Worm (Caenorhabditis elegans) whole organism, young adult: ENCODE results near the gene D2024.5.
A peak's percentile ranks its signal among the peaks of the same experiment; 100 is the strongest.
"Not testable (repeated sequence)": the region's sequence is repeated elsewhere in the genome, so short reads cannot be mapped to it uniquely, and the experiment has no call there.

Source experiments
- B0019.2 ChIP-seq: fragments of 200-800 bp; sonication (Bioruptor generic); conservative IDR thresholded peaks from 2 replicates; pipeline ENCODE4 v1.3.6; 2022; ENCODE audit warnings: missing genetic modification reagents, missing genetic modification characterization, missing compliant biosample characterization
- C06A6.2 ChIP-seq: fragments of 200-800 bp; sonication (Bioruptor generic); conservative IDR thresholded peaks from 2 replicates; pipeline ENCODE4 v1.3.6; 2022; ENCODE audit warnings: missing genetic modification characterization, missing compliant biosample characterization
- F10E7.11 ChIP-seq: sonication (generic microtip); optimal IDR thresholded peaks from 2 replicates; lab custom pipeline; 2017; ENCODE audit warnings: mild to moderate bottlenecking, missing genetic modification characterization, moderate library complexity, missing compliant biosample characterization
- F57C9.4 ChIP-seq: sonication (generic microtip); optimal IDR thresholded peaks from 2 replicates; lab custom pipeline; 2017; ENCODE audit warnings: mild to moderate bottlenecking, missing genetic modification characterization, missing compliant biosample characterization
- Y53F4B.3 ChIP-seq: fragments of 200-800 bp; sonication (Bioruptor generic); IDR thresholded peaks from 2 replicates; pipeline ENCODE4 v1.3.6; 2022; ENCODE audit warnings: missing genetic modification reagents, missing genetic modification characterization, missing compliant biosample characterization
- Y79H2A.3 ChIP-seq: fragments of 200-800 bp; sonication (Bioruptor generic); conservative IDR thresholded peaks from 2 replicates; pipeline ENCODE4 v1.3.6; 2022; ENCODE audit warnings: missing genetic modification reagents, missing genetic modification characterization, missing compliant biosample characterization
- ama-1 ChIP-seq, 3 experiments: fragments of 150-350 bp in 1 of 3; sonication (generic microtip) in 2 of 3; optimal IDR thresholded peaks; 2 replicates each; lab custom pipeline; 2014 to 2018; ENCODE audit warnings: missing biosample characterization in 2 of 3, missing genetic modification characterization in 2 of 3, missing genetic modification reagents in 2 of 3
- athp-1 ChIP-seq: sonication (generic microtip); optimal IDR thresholded peaks from 2 replicates; lab custom pipeline; 2017; ENCODE audit warnings: mild to moderate bottlenecking, missing genetic modification characterization, missing compliant biosample characterization
- attf-5 ChIP-seq: fragments of 200-800 bp; sonication (Bioruptor generic); optimal IDR thresholded peaks from 2 replicates; lab custom pipeline; 2018; ENCODE audit warnings: mild to moderate bottlenecking, missing genetic modification characterization, missing compliant biosample characterization
- bed-2 ChIP-seq: fragments of 200-800 bp; sonication (Bioruptor generic); IDR thresholded peaks from 2 replicates; pipeline ENCODE4 v1.3.6; 2022; ENCODE audit warnings: missing genetic modification reagents, missing genetic modification characterization, missing compliant biosample characterization
- ccch-3 ChIP-seq: fragments of 200-800 bp; sonication (Bioruptor generic); optimal IDR thresholded peaks from 2 replicates; lab custom pipeline; 2018; ENCODE audit warnings: mild to moderate bottlenecking, missing genetic modification characterization, missing compliant biosample characterization
- ceh-58 ChIP-seq: fragments of 200-800 bp; sonication (Bioruptor generic); IDR thresholded peaks from 2 replicates; pipeline ENCODE4 v1.3.6; 2022; ENCODE audit warnings: missing genetic modification characterization, missing compliant biosample characterization
- ceh-79 ChIP-seq: sonication (generic microtip); optimal IDR thresholded peaks from 2 replicates; lab custom pipeline; 2017; ENCODE audit warnings: mild to moderate bottlenecking, missing genetic modification characterization, missing compliant biosample characterization
- ceh-91 ChIP-seq: fragments of 200-800 bp; sonication (Bioruptor generic); IDR thresholded peaks from 2 replicates; pipeline ENCODE4 v1.3.6; 2022; ENCODE audit warnings: missing genetic modification reagents, missing genetic modification characterization, missing compliant biosample characterization
- chd-7 ChIP-seq: sonication (generic microtip); optimal IDR thresholded peaks from 2 replicates; lab custom pipeline; 2016; ENCODE audit warnings: mild to moderate bottlenecking, missing genetic modification characterization, moderate library complexity, missing compliant biosample characterization
- efl-1 ChIP-seq: fragments of 150-350 bp; optimal IDR thresholded peaks from 2 replicates; lab custom pipeline; 2014; ENCODE audit warnings: missing biosample characterization, missing genetic modification reagents, missing genetic modification characterization
- egl-44 ChIP-seq: fragments of 200-800 bp; sonication (Bioruptor generic); IDR thresholded peaks from 2 replicates; pipeline ENCODE4 v1.3.6; 2022; ENCODE audit warnings: missing genetic modification reagents, missing genetic modification characterization, missing compliant biosample characterization
- egrh-3 ChIP-seq: fragments of 200-800 bp; sonication (Bioruptor generic); IDR thresholded peaks from 2 replicates; pipeline ENCODE4 v1.3.6; 2022; ENCODE audit warnings: missing genetic modification reagents, missing genetic modification characterization, missing compliant biosample characterization
- ets-4 ChIP-seq: fragments of 200-800 bp; sonication (Bioruptor generic); optimal IDR thresholded peaks from 2 replicates; lab custom pipeline; 2018; ENCODE audit warnings: mild to moderate bottlenecking, missing genetic modification characterization, missing compliant biosample characterization
- gei-17 ChIP-seq: fragments of 200-800 bp; sonication (Bioruptor generic); optimal IDR thresholded peaks from 2 replicates; lab custom pipeline; 2018; ENCODE audit warnings: mild to moderate bottlenecking, missing genetic modification characterization, missing compliant biosample characterization
- hlh-12 ChIP-seq: sonication (generic microtip); optimal IDR thresholded peaks from 2 replicates; lab custom pipeline; 2016; ENCODE audit warnings: missing genetic modification characterization, missing compliant biosample characterization
- let-526 ChIP-seq: fragments of 200-800 bp; sonication (Bioruptor generic); IDR thresholded peaks from 2 replicates; pipeline ENCODE4 v1.3.6; 2022; ENCODE audit warnings: missing genetic modification reagents, missing genetic modification characterization, missing compliant biosample characterization
- let-607 ChIP-seq, 2 experiments: fragments of 200-800 bp in 1 of 2; sonication (Bioruptor generic) in 1 of 2; sonication (generic microtip) in 1 of 2; optimal IDR thresholded peaks; 2 replicates each; lab custom pipeline; 2016 to 2018; ENCODE audit warnings: mild to moderate bottlenecking in 2 of 2, missing compliant biosample characterization in 2 of 2, missing genetic modification characterization in 2 of 2, moderate library complexity in 2 of 2, missing genotype in 1 of 2
- lin-26 ChIP-seq: fragments of 200-800 bp; sonication (Bioruptor generic); IDR thresholded peaks from 2 replicates; pipeline ENCODE4 v1.3.6; 2022; ENCODE audit warnings: missing genetic modification reagents, missing genetic modification characterization, missing compliant biosample characterization
- mcd-1 ChIP-seq: fragments of 200-800 bp; sonication (Bioruptor generic); IDR thresholded peaks from 2 replicates; pipeline ENCODE4 v1.3.6; 2022; ENCODE audit warnings: missing genetic modification reagents, missing genetic modification characterization, missing compliant biosample characterization
- nfya-2 ChIP-seq: fragments of 200-800 bp; sonication (Bioruptor generic); IDR thresholded peaks from 2 replicates; pipeline ENCODE4 v1.3.6; 2022; ENCODE audit warnings: missing genetic modification reagents, missing genetic modification characterization, missing compliant biosample characterization
- nhr-179 ChIP-seq: sonication (generic microtip); optimal IDR thresholded peaks from 2 replicates; lab custom pipeline; 2016; ENCODE audit warnings: mild to moderate bottlenecking, missing genetic modification characterization, missing compliant biosample characterization
- nhr-27 ChIP-seq: fragments of 200-800 bp; sonication (Bioruptor generic); optimal IDR thresholded peaks from 2 replicates; lab custom pipeline; 2018; ENCODE audit warnings: mild to moderate bottlenecking, missing genetic modification characterization, moderate library complexity, missing compliant biosample characterization
- nhr-90 ChIP-seq: sonication (generic microtip); optimal IDR thresholded peaks from 2 replicates; lab custom pipeline; 2016; ENCODE audit warnings: missing genotype, mild to moderate bottlenecking, missing genetic modification characterization, missing compliant biosample characterization
- pbrm-1 ChIP-seq: fragments of 200-800 bp; sonication (Bioruptor generic); IDR thresholded peaks from 2 replicates; pipeline ENCODE4 v1.3.6; 2022; ENCODE audit warnings: missing genetic modification reagents, missing genetic modification characterization, missing compliant biosample characterization
- pha-4 ChIP-seq: fragments of 150-350 bp; sonication (generic microtip); optimal IDR thresholded peaks from 2 replicates; lab custom pipeline; 2014; ENCODE audit warnings: missing biosample characterization, missing genetic modification reagents, missing genetic modification characterization
- sea-2 ChIP-seq: fragments of 200-800 bp; sonication (Bioruptor generic); IDR thresholded peaks from 2 replicates; pipeline ENCODE4 v1.3.6; 2022; ENCODE audit warnings: missing genetic modification characterization, missing compliant biosample characterization
- snpc-1.3 ChIP-seq: sonication (generic microtip); optimal IDR thresholded peaks from 2 replicates; lab custom pipeline; 2017; ENCODE audit warnings: missing genetic modification characterization, mild to moderate bottlenecking, missing compliant biosample characterization, antibody characterized with exemption, moderate library complexity, missing genotype, missing genetic modification reagents; ENCODE audit not compliant: insufficient read depth
- snpc-3.4 ChIP-seq: sonication (generic microtip); optimal IDR thresholded peaks from 2 replicates; lab custom pipeline; 2017; ENCODE audit warnings: missing genetic modification characterization, mild to moderate bottlenecking, missing compliant biosample characterization, antibody characterized with exemption, moderate library complexity, missing genotype, missing genetic modification reagents
- tbp1 ChIP-seq: fragments of 200-800 bp; sonication (Bioruptor generic); optimal IDR thresholded peaks from 2 replicates; lab custom pipeline; 2018; ENCODE audit warnings: mild to moderate bottlenecking, missing genetic modification characterization, missing compliant biosample characterization
- tbx-9 ChIP-seq: sonication (generic microtip); optimal IDR thresholded peaks from 2 replicates; lab custom pipeline; 2016; ENCODE audit warnings: borderline replicate concordance, missing genetic modification characterization, inconsistent platforms, missing compliant biosample characterization
- zfh-2 ChIP-seq: fragments of 200-800 bp; sonication (Bioruptor generic); conservative IDR thresholded peaks from 2 replicates; pipeline ENCODE4 v1.3.6; 2022; ENCODE audit warnings: missing genetic modification reagents, missing genetic modification characterization, missing compliant biosample characterization
- ztf-26 ChIP-seq: sonication (generic microtip); optimal IDR thresholded peaks from 2 replicates; lab custom pipeline; 2017; ENCODE audit warnings: missing genetic modification characterization, missing compliant biosample characterization
- ztf-6 ChIP-seq: fragments of 200-800 bp; sonication (Bioruptor generic); IDR thresholded peaks from 2 replicates; pipeline ENCODE4 v1.3.6; 2022; ENCODE audit warnings: missing genetic modification reagents, missing genetic modification characterization, missing compliant biosample characterization

The D2024.5 gene

DNA sequence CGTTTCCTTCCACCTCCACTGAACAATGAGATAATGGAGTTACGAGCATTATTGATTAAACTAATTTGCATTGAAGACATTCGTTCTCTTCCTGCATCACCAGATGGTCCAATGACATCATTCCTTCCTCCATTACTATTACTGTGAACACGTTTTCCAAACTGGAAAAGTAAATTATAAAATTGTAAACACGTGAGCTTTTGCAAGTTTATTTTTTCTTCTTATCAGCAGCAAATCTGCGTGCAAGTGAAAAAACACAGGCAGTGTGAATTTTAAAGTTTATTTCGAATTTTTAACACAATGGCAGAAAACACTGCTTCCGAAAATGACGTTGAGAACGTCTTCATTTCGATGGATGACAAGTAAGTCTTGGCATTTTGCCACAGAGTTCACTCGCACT lies 19.1 kb upstream of the D2024.5 start, which contains the start of gene D2024.1:
Gene D2024.1, plus strand, starts transcription at position 301 of the 400 bp plus-strand sequence.
- TF ChIP-seq ztf-26 (tag; lab: Kevin White, UChicago); hlh-12 (tag; lab: Kevin White, UChicago); Y53F4B.3: not testable (repeated sequence)
- TF ChIP-seq, all 124 proteins: peak for 0; not testable (repeated sequence) for 124

DNA sequence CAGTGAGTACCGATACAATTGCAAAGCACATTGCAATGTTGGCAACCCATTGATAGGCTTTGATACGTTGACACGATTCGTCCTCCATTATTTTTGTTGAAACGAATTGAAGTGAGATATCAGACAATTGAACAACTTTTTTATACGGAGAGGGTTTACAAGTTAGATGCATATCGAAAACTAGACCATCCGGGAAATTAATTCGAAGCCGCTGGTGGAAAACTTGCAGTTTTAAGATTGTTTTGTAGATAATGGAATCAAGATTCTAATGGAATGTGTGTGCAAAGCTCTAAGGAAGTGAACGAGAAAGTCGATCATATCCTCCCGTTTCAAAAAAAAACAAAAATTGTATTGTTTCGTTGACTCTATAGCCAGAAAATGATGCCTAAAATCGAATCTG lies 18.4 kb upstream of the D2024.5 start, which contains the start of gene col-114:
Gene col-114, minus strand, starts transcription at position 101 of the 400 bp plus-strand sequence.
- TF ChIP-seq pbrm-1 (GFP tag; lab: Robert Waterston, UW) (no peak), C06A6.2 (GFP tag; lab: Robert Waterston, UW) (no peak), ztf-6 (no peak), snpc-3.4 (tag; lab: Kevin White, UChicago) (no peak), ceh-79 (tag; lab: Kevin White, UChicago) (no peak), lin-26 (no peak), ceh-91 (GFP tag; lab: Robert Waterston, UW) (no peak), F57C9.4 (tag; lab: Kevin White, UChicago) (no peak), let-526 (GFP tag; lab: Robert Waterston, UW) (no peak), nhr-90 (no peak), let-607 (tag; optimal IDR thresholded peaks at IDR 0.05; lab: Kevin White, UChicago) (no peak), snpc-1.3 (tag; lab: Kevin White, UChicago) (no peak), ztf-26 (tag; lab: Kevin White, UChicago) (no peak), gei-17 (GFP tag; lab: Kevin White, UChicago) (no peak), F10E7.11 (tag; lab: Kevin White, UChicago) (no peak), tbx-9 (no peak), B0019.2 (GFP tag; lab: Robert Waterston, UW) (no peak), Y79H2A.3 (GFP tag; lab: Robert Waterston, UW) (no peak)

DNA sequence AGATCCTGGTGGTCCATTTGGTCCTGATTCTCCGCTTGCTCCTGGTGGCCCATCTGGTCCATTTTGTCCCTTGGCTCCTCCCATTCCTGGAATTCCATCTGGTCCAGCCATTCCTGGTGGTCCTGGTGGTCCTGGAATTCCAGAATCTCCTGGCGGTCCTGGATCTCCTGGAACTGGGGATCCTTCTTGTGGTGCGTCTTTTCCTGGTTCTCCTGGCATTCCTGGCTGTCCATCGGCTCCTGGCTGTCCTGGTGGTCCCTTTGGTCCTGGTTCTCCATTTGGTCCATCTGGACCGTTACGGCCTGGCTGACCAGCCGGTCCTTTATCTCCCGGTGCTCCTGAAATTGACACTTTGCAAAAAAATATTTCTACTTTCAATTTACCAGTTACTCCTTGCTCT lies 17.5 kb upstream of the D2024.5 start:
- TF ChIP-seq nfya-2 (GFP tag; lab: Robert Waterston, UW) (no peak), pha-4 (no peak), ztf-26 (tag; lab: Kevin White, UChicago) (no peak), athp-1 (tag; lab: Kevin White, UChicago) (no peak), egrh-3 (GFP tag; lab: Robert Waterston, UW) (peak; percentile 44; the same call in 1 of the 2 replicates), sea-2 (GFP tag; lab: Robert Waterston, UW) (no peak), ets-4 (no peak), nhr-179 (tag; lab: Kevin White, UChicago) (no peak), zfh-2 (GFP tag; lab: Robert Waterston, UW) (peak; percentile 76), chd-7 (tag; lab: Kevin White, UChicago) (no peak), ceh-58 (GFP tag; lab: Robert Waterston, UW) (no peak), attf-5 (GFP tag; lab: Kevin White, UChicago) (no peak), nhr-27 (no peak), bed-2 (GFP tag; lab: Robert Waterston, UW) (no peak), ama-1 (optimal IDR thresholded peaks at IDR 0.05; lab: Kevin White, UChicago) (no peak), ama-1 (GFP tag; optimal IDR thresholded peaks at IDR 0.05; lab: Kevin White, UChicago) (no peak)

DNA sequence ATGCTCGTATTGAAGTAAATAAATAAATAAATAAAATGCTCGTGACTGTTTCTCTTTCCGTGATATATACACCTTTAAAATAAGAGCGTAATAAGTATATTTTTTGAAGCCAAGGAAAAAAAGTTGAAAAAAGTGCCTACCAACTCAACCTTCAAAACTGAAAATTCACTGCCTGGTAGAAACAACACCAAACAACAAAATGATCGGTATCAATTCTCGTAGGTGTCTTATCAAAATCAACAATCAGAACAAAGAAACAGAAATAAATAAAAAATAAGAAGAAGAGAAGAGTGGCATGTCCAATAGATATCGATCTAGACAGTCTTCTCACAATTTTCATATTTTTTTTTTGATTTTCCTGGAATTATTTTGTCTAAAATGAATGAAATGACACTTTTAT lies 15.8 kb upstream of the D2024.5 start, which contains the start of gene afmd-1:
Gene afmd-1, plus strand, starts transcription at position 316 of the 400 bp plus-strand sequence.
- TF ChIP-seq mcd-1 (GFP tag; lab: Robert Waterston, UW) (no peak), tbp1 (GFP tag; lab: Kevin White, UChicago) (no peak), efl-1 (GFP tag; lab: Kevin White, UChicago) (no peak), ccch-3 (no peak), egl-44 (GFP tag; lab: Robert Waterston, UW) (no peak)
